Worm (Caenorhabditis elegans): ENCODE data around the gene ceh-14.

The ceh-14 gene

DNA sequence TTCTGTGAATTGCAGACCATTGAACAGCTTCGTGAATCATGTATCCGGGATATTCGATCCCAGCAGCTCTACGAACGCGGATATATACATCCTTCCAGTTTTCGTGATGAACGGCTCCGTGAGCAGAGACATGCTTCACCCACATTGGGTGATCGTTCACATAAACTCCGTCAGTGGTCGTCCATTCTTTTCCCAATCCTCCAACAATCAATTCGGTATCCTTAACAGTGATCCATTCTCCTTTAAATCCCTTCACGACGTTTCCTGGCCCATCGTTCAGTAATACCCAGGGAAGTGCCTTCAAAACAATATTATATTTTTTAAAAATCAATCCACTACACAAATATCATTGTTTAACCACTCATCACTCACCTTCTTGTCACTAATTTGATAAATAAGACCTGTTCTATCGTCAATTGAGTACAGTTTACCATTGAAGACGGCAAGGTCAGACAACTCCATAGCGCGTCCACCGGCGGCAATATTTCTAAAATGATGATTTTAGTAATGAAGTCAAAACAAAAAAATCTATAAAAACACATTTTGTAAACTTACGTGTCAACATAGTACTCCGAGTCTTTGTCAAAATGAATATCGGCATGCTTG lies 36.3 kb upstream of the ceh-14 start:
- TF ChIP-seq tab-1 (GFP tag; IDR thresholded peaks at IDR 0.05) (no peak), klf-2 (GFP tag; conservative IDR thresholded peaks at IDR 0.05) (no peak), T22C8.4 (GFP tag; IDR thresholded peaks at IDR 0.05) (no peak), cog-1 (tag; optimal IDR thresholded peaks at IDR 0.05) (no peak), med-1 (GFP tag; optimal IDR thresholded peaks at IDR 0.05; ENCODE audit: insufficient read depth) (no peak), ztf-29 (GFP tag; IDR thresholded peaks at IDR 0.05) (no peak), ztf-23 (GFP tag; IDR thresholded peaks at IDR 0.05) (no peak), flt-1 (GFP tag; IDR thresholded peaks at IDR 0.05) (no peak), ref-1 (GFP tag; conservative IDR thresholded peaks at IDR 0.05) (no peak)

DNA sequence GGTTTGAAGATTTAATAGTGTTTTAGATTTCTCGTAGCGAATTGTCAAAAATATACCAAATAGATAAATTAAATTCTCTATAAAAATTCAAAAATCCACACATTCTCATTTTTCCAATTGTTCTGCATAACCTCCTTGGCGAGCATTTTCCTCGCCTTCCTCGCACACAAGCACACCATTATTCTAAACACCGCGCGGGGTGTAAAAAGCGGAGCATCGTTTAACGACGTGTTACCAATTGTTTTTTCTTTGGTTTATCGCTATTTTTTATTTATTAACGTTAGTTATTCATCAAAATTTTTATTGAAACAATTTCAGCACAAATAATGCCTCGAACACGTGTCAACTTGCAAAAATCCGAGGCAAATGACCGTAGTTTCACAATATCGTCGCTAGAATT lies 32.5 kb upstream of the ceh-14 start, which contains the start of gene vps-52:
vps-52 (plus strand) TSS at position 319 of the 400 bp plus-strand sequence.
- TF ChIP-seq med-1 (GFP tag; optimal IDR thresholded peaks at IDR 0.05; ENCODE audit: insufficient read depth): no peak
- no peak for TF ChIP-seq cog-1 (tag; optimal IDR thresholded peaks at IDR 0.05)
- no peak for TF ChIP-seq klf-2 (GFP tag; conservative IDR thresholded peaks at IDR 0.05)
- no peak for TF ChIP-seq T22C8.4 (GFP tag; IDR thresholded peaks at IDR 0.05)
- no peak for TF ChIP-seq tab-1 (GFP tag; IDR thresholded peaks at IDR 0.05)
- TF ChIP-seq ref-1 (GFP tag; conservative IDR thresholded peaks at IDR 0.05): no peak
- no peak for TF ChIP-seq flt-1 (GFP tag; IDR thresholded peaks at IDR 0.05)
- no peak for TF ChIP-seq ztf-29 (GFP tag; IDR thresholded peaks at IDR 0.05)
- no peak for TF ChIP-seq ztf-23 (GFP tag; IDR thresholded peaks at IDR 0.05)

DNA sequence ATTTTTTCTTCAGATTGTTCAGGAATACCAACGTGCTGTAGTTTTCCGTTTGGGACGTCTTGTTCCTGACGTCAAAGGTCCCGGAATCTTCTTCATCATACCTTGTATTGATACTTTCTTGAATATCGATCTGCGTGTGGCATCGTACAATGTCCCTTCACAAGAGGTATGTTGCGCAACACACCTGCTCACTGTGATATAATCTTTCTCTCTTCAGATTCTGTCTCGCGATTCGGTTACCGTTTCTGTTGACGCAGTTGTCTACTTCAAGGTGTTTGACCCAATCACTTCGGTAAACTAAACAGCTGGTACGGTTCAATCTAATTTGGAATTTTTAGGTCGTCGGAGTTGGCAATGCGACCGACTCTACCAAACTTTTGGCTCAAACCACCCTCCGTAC lies 30.9 kb upstream of the ceh-14 start:
- TF ChIP-seq klf-2 (GFP tag; conservative IDR thresholded peaks at IDR 0.05): no peak
- no peak for TF ChIP-seq cog-1 (tag; optimal IDR thresholded peaks at IDR 0.05)
- TF ChIP-seq med-1 (GFP tag; optimal IDR thresholded peaks at IDR 0.05; ENCODE audit: insufficient read depth): no peak
- TF ChIP-seq ztf-29 (GFP tag; IDR thresholded peaks at IDR 0.05): no peak
- no peak for TF ChIP-seq tab-1 (GFP tag; IDR thresholded peaks at IDR 0.05)
- TF ChIP-seq ref-1 (GFP tag; conservative IDR thresholded peaks at IDR 0.05): no peak
- no peak for TF ChIP-seq T22C8.4 (GFP tag; IDR thresholded peaks at IDR 0.05)
- no peak for TF ChIP-seq ztf-23 (GFP tag; IDR thresholded peaks at IDR 0.05)
- no peak for TF ChIP-seq flt-1 (GFP tag; IDR thresholded peaks at IDR 0.05)

DNA sequence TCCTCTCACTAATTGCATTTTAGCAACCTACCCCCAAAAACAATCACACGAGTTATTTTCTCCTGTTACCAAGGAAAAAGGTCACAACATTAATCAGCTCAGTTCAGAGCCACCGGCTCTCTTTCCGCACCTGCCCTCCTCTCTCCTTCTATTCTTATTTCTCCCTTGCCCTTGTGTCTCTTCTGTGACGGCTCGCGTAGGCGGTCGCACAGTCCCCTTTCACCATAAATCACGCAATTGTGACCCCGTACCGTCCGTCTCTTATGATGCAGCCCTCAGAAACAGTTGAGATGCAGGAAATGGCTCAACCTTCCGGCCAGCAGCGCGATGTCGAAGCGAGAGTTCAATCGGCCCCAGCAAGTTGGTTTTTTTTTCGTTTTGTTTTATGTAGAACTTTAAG lies 30.1 kb upstream of the ceh-14 start, which contains the start of gene sto-1:
sto-1 (plus strand) TSS at position 200 of the 400 bp plus-strand sequence.
- TF ChIP-seq cog-1 (tag; optimal IDR thresholded peaks at IDR 0.05) (no peak), med-1 (GFP tag; optimal IDR thresholded peaks at IDR 0.05; ENCODE audit: insufficient read depth) (no peak), tab-1 (GFP tag; IDR thresholded peaks at IDR 0.05) (no peak), flt-1 (GFP tag; IDR thresholded peaks at IDR 0.05) (no peak), ztf-29 (GFP tag; IDR thresholded peaks at IDR 0.05) (no peak), T22C8.4 (GFP tag; IDR thresholded peaks at IDR 0.05) (no peak), klf-2 (GFP tag; conservative IDR thresholded peaks at IDR 0.05) (no peak), ref-1 (GFP tag; conservative IDR thresholded peaks at IDR 0.05) (no peak), ztf-23 (GFP tag; IDR thresholded peaks at IDR 0.05) (no peak)

DNA sequence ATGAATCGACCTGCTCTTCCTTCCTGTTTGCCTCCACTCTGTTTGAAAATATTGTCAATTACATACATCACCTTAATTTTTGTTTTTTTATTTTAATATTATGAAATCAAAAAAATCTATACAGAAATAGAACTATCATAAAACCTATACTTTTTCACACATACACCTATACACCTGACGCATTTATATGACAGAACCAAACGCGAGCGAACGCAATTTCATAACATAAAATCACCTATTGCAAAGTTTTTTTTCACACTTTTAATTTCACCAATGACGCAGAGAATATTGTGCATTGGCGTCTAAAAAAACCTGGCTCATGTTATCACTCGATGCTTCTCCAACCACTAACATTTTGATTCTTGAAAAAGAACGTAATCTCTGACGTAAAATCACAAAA lies 29.4 kb upstream of the ceh-14 start:
- TF ChIP-seq tab-1 (GFP tag; IDR thresholded peaks at IDR 0.05) (no peak), flt-1 (GFP tag; IDR thresholded peaks at IDR 0.05) (no peak)

DNA sequence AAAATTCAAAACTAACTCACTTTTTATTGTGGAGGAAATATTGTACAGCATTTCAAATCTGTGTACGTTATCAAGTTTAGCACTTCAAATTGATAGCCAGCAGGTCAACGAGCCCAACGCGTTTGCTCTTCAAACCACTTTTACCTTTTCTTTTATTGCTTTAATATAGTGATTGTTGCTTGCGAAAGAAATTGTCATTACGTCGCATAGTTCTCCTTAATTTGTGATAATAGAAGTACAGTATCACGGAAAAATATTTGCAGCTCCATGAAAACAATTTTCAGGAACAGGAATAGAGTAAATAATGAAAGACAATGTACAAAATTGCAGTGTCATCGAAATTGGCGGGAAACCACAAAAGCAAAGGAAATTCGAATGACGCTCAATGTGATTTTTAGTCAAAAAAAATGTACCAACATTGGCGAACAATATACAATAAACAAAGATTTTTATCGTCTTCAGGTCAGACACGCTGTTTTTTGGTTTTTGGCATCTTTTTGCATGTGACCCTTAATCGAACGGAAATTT lies 26.5 kb upstream of the ceh-14 start, which contains the start of the genes PDB1.1 and F08C6.5:
PDB1.1 (minus strand) TSS at position 158 of the 528 bp plus-strand sequence.
F08C6.5 (plus strand) TSS at position 478 of the 528 bp plus-strand sequence.
- TF ChIP-seq ztf-23 (GFP tag; IDR thresholded peaks at IDR 0.05): no peak
- no peak for TF ChIP-seq ztf-29 (GFP tag; IDR thresholded peaks at IDR 0.05)
- TF ChIP-seq ref-1 (GFP tag; conservative IDR thresholded peaks at IDR 0.05): no peak
- no peak for TF ChIP-seq flt-1 (GFP tag; IDR thresholded peaks at IDR 0.05)
- TF ChIP-seq cog-1 (tag; optimal IDR thresholded peaks at IDR 0.05): no peak
- no peak for TF ChIP-seq T22C8.4 (GFP tag; IDR thresholded peaks at IDR 0.05)
- TF ChIP-seq tab-1 (GFP tag; IDR thresholded peaks at IDR 0.05): no peak
- TF ChIP-seq med-1 (GFP tag; optimal IDR thresholded peaks at IDR 0.05; ENCODE audit: insufficient read depth): no peak
- no peak for TF ChIP-seq klf-2 (GFP tag; conservative IDR thresholded peaks at IDR 0.05)

DNA sequence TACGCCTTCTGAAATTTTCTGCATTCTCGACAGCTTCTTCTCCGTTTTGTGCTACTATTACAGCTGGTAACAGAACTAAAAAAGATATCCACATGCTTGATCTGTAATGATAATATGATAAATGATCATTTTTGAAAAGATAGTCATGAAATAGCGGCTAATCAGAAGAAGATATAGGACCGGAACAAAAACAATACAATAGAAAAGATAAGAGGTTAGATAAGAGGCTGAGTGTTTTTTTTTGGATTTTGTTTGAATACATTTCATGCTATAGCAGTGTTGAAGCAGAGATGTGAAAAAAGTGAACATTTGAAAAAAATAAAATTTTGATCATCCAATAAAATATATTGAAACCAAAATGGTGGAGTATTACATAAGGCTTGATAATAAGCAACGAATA lies 21.8 kb upstream of the ceh-14 start, which contains the start of gene F46C8.8:
F46C8.8 (minus strand) TSS at position 101 of the 400 bp plus-strand sequence.
- TF ChIP-seq flt-1 (GFP tag; IDR thresholded peaks at IDR 0.05): no peak
- no peak for TF ChIP-seq med-1 (GFP tag; optimal IDR thresholded peaks at IDR 0.05; ENCODE audit: insufficient read depth)
- TF ChIP-seq ref-1 (GFP tag; conservative IDR thresholded peaks at IDR 0.05): no peak
- TF ChIP-seq tab-1 (GFP tag; IDR thresholded peaks at IDR 0.05): no peak
- no peak for TF ChIP-seq T22C8.4 (GFP tag; IDR thresholded peaks at IDR 0.05)
- TF ChIP-seq ztf-23 (GFP tag; IDR thresholded peaks at IDR 0.05): no peak
- no peak for TF ChIP-seq ztf-29 (GFP tag; IDR thresholded peaks at IDR 0.05)
- no peak for TF ChIP-seq cog-1 (tag; optimal IDR thresholded peaks at IDR 0.05)
- no peak for TF ChIP-seq klf-2 (GFP tag; conservative IDR thresholded peaks at IDR 0.05)

DNA sequence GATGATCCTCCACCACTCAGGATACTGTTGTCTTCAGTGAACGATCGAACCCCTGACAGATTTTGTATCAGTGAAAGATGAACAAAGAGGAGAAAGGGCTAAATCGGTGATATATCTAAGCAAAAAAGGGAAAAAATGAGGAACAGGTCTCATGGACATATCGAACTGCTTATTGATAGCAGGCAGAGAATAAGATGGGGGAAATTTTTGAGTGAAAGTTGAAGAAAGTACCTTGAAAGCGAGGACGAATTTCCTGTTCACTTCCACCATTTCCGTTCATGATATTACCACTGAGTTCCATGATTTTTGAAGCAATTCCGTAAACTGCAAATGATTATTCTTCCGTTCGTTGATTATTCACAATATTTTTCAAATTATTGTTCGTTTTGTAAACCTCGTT lies 20.8 kb upstream of the ceh-14 start:
- TF ChIP-seq tab-1 (GFP tag; IDR thresholded peaks at IDR 0.05): no peak
- TF ChIP-seq ztf-29 (GFP tag; IDR thresholded peaks at IDR 0.05): no peak
- no peak for TF ChIP-seq T22C8.4 (GFP tag; IDR thresholded peaks at IDR 0.05)
- TF ChIP-seq flt-1 (GFP tag; IDR thresholded peaks at IDR 0.05): no peak
- TF ChIP-seq ztf-23 (GFP tag; IDR thresholded peaks at IDR 0.05): no peak
- no peak for TF ChIP-seq med-1 (GFP tag; optimal IDR thresholded peaks at IDR 0.05; ENCODE audit: insufficient read depth)
- TF ChIP-seq ref-1 (GFP tag; conservative IDR thresholded peaks at IDR 0.05): no peak
- no peak for TF ChIP-seq klf-2 (GFP tag; conservative IDR thresholded peaks at IDR 0.05)
- no peak for TF ChIP-seq cog-1 (tag; optimal IDR thresholded peaks at IDR 0.05)

DNA sequence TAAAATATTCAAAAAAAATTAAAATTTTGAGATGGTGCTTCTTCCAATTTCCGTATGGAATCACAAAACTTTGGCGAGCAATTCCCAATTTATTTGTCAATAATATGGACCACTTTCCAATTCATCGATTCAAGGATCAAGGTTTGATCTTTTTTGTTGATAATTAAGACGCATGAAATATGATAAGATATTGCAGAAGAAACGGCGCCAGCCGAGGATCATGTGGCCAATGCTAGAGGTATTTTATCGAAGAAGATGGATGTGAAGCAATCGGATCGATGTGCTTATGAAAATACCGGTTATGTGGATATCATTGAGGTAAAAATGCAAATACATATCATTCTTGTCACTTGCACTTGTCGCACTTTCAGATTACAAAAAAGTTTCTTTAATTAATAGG lies 17.9 kb upstream of the ceh-14 start:
- TF ChIP-seq cog-1 (tag; optimal IDR thresholded peaks at IDR 0.05): no peak
- TF ChIP-seq ztf-29 (GFP tag; IDR thresholded peaks at IDR 0.05): no peak
- no peak for TF ChIP-seq flt-1 (GFP tag; IDR thresholded peaks at IDR 0.05)
- no peak for TF ChIP-seq klf-2 (GFP tag; conservative IDR thresholded peaks at IDR 0.05)
- TF ChIP-seq med-1 (GFP tag; optimal IDR thresholded peaks at IDR 0.05; ENCODE audit: insufficient read depth): no peak
- TF ChIP-seq tab-1 (GFP tag; IDR thresholded peaks at IDR 0.05): no peak
- no peak for TF ChIP-seq ztf-23 (GFP tag; IDR thresholded peaks at IDR 0.05)
- no peak for TF ChIP-seq ref-1 (GFP tag; conservative IDR thresholded peaks at IDR 0.05)
- TF ChIP-seq T22C8.4 (GFP tag; IDR thresholded peaks at IDR 0.05): no peak

Measured in whole organism, midembryonic.